Worm (Caenorhabditis elegans): ENCODE data around the gene sth-1.

DNA sequence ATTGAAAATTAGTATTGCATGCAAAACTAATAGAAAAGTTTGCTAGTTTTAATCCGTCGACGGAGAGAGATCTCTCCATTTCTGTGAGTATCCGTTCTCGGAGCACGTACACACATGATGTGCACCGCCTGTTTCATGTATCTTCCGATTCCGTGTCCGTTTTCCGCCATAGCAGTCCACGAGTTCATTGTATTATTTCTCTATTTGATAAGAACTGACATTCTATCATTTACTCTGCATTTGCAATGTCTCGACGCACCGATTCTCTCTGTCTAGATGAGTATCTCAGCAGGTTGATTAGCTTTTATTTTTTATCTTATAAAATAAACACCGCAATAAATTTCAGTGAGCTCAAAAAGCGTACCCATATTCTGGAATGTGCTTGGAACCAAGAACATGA lies 33.0 kb upstream of the sth-1 start:
- TF ChIP-seq Y67H2A.10 (GFP tag; conservative IDR thresholded peaks at IDR 0.05), result no peak
- no peak for TF ChIP-seq lin-35 (GFP tag; optimal IDR thresholded peaks at IDR 0.05)
- no peak for TF ChIP-seq die-1 (tag; optimal IDR thresholded peaks at IDR 0.05)

Measured in whole organism, young adult.